Fruit fly (Drosophila melanogaster): Measurements from ENCODE around the gene CG3868.

DNA sequence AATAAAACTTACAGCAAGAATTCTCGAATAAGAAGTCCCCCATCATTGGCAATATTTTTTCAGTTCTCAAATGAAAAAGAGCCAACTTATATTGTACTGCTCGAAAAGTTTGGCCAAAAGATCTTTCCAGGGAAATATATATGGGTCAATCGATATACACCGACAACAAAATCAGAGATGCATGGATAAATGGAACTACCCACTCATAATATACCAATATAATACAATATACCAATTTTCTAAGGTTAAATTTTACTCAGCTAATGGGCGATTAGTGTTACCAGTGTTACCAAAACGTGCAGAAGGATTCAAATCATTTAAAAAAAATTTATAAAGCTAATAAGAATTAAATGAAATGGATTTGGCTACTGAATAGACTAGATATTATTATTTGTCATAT lies 6.2 kb upstream of the CG3868 start:
- TF ChIP-seq CG8478 (optimal IDR thresholded peaks at IDR 0.05) (no peak), CTCF (optimal IDR thresholded peaks at IDR 0.05) (no peak)
